Worm (Caenorhabditis elegans) whole organism, early embryonic: Measurements from ENCODE around the gene C06A1.6.
A peak's percentile ranks its signal among the peaks of the same experiment; 100 is the strongest.

ENCODE experiments used
- B0310.2 ChIP-seq: sonication (generic microtip); optimal IDR thresholded peaks from 2 replicates; lab custom pipeline; 2016; ENCODE audit warnings: mild to moderate bottlenecking, missing genetic modification characterization, missing compliant biosample characterization
- F13C5.2 ChIP-seq: sonication (generic microtip); optimal IDR thresholded peaks from 2 replicates; lab custom pipeline; 2017; ENCODE audit warnings: mild to moderate bottlenecking, missing genetic modification characterization, inconsistent platforms, missing compliant biosample characterization
- aly-1 ChIP-seq: sonication (generic microtip); optimal IDR thresholded peaks from 2 replicates; lab custom pipeline; 2016; ENCODE audit warnings: missing genetic modification characterization, missing compliant biosample characterization
- ama-1 ChIP-seq: fragments of 150-350 bp; optimal IDR thresholded peaks from 2 replicates; lab custom pipeline; 2014
- ceh-13 ChIP-seq: fragments of 200-800 bp; sonication (Bioruptor generic); optimal IDR thresholded peaks from 2 replicates; lab custom pipeline; 2018; ENCODE audit warnings: mild to moderate bottlenecking, missing genetic modification characterization, missing compliant biosample characterization
- ceh-36 ChIP-seq: sonication (generic microtip); optimal IDR thresholded peaks from 2 replicates; lab custom pipeline; 2016; ENCODE audit warnings: missing genetic modification characterization, inconsistent platforms, missing compliant biosample characterization
- ets-7 ChIP-seq: sonication (generic microtip); optimal IDR thresholded peaks from 2 replicates; lab custom pipeline; 2016; ENCODE audit warnings: missing genotype, missing genetic modification characterization, missing compliant biosample characterization
- flt-1 ChIP-seq: fragments of 200-800 bp; sonication (Bioruptor generic); IDR thresholded peaks from 2 replicates; pipeline ENCODE4 v1.3.6; 2022; ENCODE audit warnings: missing genetic modification characterization, missing compliant biosample characterization
- hmbx-1 ChIP-seq: sonication (generic microtip); optimal IDR thresholded peaks from 2 replicates; lab custom pipeline; 2016; ENCODE audit warnings: mild to moderate bottlenecking, missing genetic modification characterization, missing compliant biosample characterization
- hmg-4 ChIP-seq: fragments of 200-800 bp; sonication (Bioruptor generic); optimal IDR thresholded peaks from 2 replicates; lab custom pipeline; 2018; ENCODE audit warnings: mild to moderate bottlenecking, missing genetic modification characterization, missing compliant biosample characterization
- hnd-1 ChIP-seq: sonication (generic microtip); optimal IDR thresholded peaks from 2 replicates; lab custom pipeline; 2016; ENCODE audit warnings: missing genetic modification characterization, missing compliant biosample characterization
- pes-1 ChIP-seq: fragments of 200-800 bp; sonication (Bioruptor generic); IDR thresholded peaks from 2 replicates; pipeline ENCODE4 v1.3.6; 2022; ENCODE audit warnings: missing genetic modification reagents, missing genetic modification characterization, missing compliant biosample characterization
- scrt-1 ChIP-seq: fragments of 200-800 bp; sonication (Bioruptor generic); IDR thresholded peaks from 2 replicates; pipeline ENCODE4 v1.3.6; 2022; ENCODE audit warnings: missing genetic modification characterization, missing compliant biosample characterization
- sea-1 ChIP-seq: fragments of 200-800 bp; sonication (Bioruptor generic); conservative IDR thresholded peaks from 2 replicates; pipeline ENCODE4 v1.3.6; 2022; ENCODE audit warnings: missing genetic modification characterization, missing compliant biosample characterization
- tbx-11 ChIP-seq: fragments of 200-800 bp; sonication (Bioruptor generic); IDR thresholded peaks from 2 replicates; pipeline ENCODE4 v1.3.6; 2022; ENCODE audit warnings: missing genetic modification characterization, missing compliant biosample characterization
- tbx-37 ChIP-seq: fragments of 200-800 bp; sonication (Bioruptor generic); conservative IDR thresholded peaks from 2 replicates; pipeline ENCODE4 v1.3.6; 2022; ENCODE audit warnings: missing genetic modification reagents, missing genetic modification characterization, missing compliant biosample characterization
- tra-4 ChIP-seq: sonication (generic microtip); optimal IDR thresholded peaks from 2 replicates; lab custom pipeline; 2017; ENCODE audit warnings: missing genetic modification characterization, missing compliant biosample characterization

Gene C06A1.6

ce11 chrII:10546784-10547087 lies 17.7 kb downstream of the C06A1.6 start:
- TF ChIP-seq scrt-1 (GFP tag; lab: Robert Waterston, UW), result no peak

ce11 chrII:10545924-10546783 lies 18.3 kb downstream of the C06A1.6 start:
- TF ChIP-seq ceh-36 (no peak), hmbx-1 (no peak), hmg-4 (no peak), sea-1 (0 out of 2 replicates have a peak, but pooled peaks have one; percentile 47), F13C5.2 (tag; lab: Kevin White, UChicago) (no peak), pes-1 (GFP tag; lab: Robert Waterston, UW) (no peak), tbx-37 (GFP tag; lab: Robert Waterston, UW) (no peak)

ce11 chrII:10545213-10545612 lies 19.3 kb downstream of the C06A1.6 start:
- TF ChIP-seq ceh-36, result peak; percentile 34
- TF ChIP-seq sea-1, result no peak
- TF ChIP-seq hmbx-1, result no peak
- no peak for TF ChIP-seq hnd-1 (tag; lab: Kevin White, UChicago)
- no peak for TF ChIP-seq B0310.2 (tag; lab: Kevin White, UChicago)
- TF ChIP-seq ets-7 (tag; lab: Kevin White, UChicago), result no peak
- TF ChIP-seq flt-1 (GFP tag; lab: Robert Waterston, UW), result 0 out of 2 replicates have a peak, but pooled peaks have one; percentile 36
- no peak for TF ChIP-seq F13C5.2 (tag; lab: Kevin White, UChicago)
- no peak for TF ChIP-seq ama-1
- peak; percentile 73 for TF ChIP-seq pes-1 (GFP tag; lab: Robert Waterston, UW)
- TF ChIP-seq aly-1, result no peak
- TF ChIP-seq scrt-1 (GFP tag; lab: Robert Waterston, UW), result no peak
- TF ChIP-seq tbx-11 (GFP tag; lab: Robert Waterston, UW), result no peak
- TF ChIP-seq tra-4 (tag; lab: Kevin White, UChicago), result no peak
- TF ChIP-seq hmg-4, result no peak
- TF ChIP-seq ceh-13 (GFP tag; lab: Kevin White, UChicago), result peak; percentile 30
- no peak for TF ChIP-seq tbx-37 (GFP tag; lab: Robert Waterston, UW)

ce11 chrII:10544374-10544908 lies 20.0 kb downstream of the C06A1.6 start:
- TF ChIP-seq ceh-13 (GFP tag; lab: Kevin White, UChicago), result no peak
- TF ChIP-seq ama-1, result peak; percentile 22
- no peak for TF ChIP-seq sea-1

- TF ChIP-seq scrt-1 (GFP tag; lab: Robert Waterston, UW) (0 out of 2 replicates have a peak, but pooled peaks have one; percentile 35), sea-1 (no peak), tbx-11 (GFP tag; lab: Robert Waterston, UW) (no peak), hmg-4 (no peak), ama-1 (no peak), F13C5.2 (tag; lab: Kevin White, UChicago) (no peak)
These were observed 20.9 kb downstream of the C06A1.6 start for ce11 chrII:10543457-10544137.

ce11 chrII:10542654-10543456 lies 21.6 kb downstream of the C06A1.6 start:
- TF ChIP-seq flt-1 (GFP tag; lab: Robert Waterston, UW), result no peak
- TF ChIP-seq pes-1 (GFP tag; lab: Robert Waterston, UW), result 0 out of 2 replicates have a peak, but pooled peaks have one; percentile 7
- peak; percentile 74 for TF ChIP-seq ama-1
- no peak for TF ChIP-seq sea-1
- no peak for TF ChIP-seq scrt-1 (GFP tag; lab: Robert Waterston, UW)

- no peak; the same call in 1 of the 2 replicates for TF ChIP-seq flt-1 (GFP tag; lab: Robert Waterston, UW)
- TF ChIP-seq ceh-13 (GFP tag; lab: Kevin White, UChicago), result no peak
- peak; percentile 5; the same call in 1 of the 2 replicates for TF ChIP-seq tbx-37 (GFP tag; lab: Robert Waterston, UW)
- TF ChIP-seq hmg-4, result peak; percentile 2
- TF ChIP-seq ama-1, result peak; percentile 81
- TF ChIP-seq sea-1, result peak; percentile 81
- TF ChIP-seq aly-1, result no peak
- no peak for TF ChIP-seq hmbx-1
- TF ChIP-seq tra-4 (tag; lab: Kevin White, UChicago), result no peak
- no peak for TF ChIP-seq hnd-1 (tag; lab: Kevin White, UChicago)
- TF ChIP-seq ets-7 (tag; lab: Kevin White, UChicago), result no peak
- no peak for TF ChIP-seq ceh-36
- peak; percentile 47 for TF ChIP-seq F13C5.2 (tag; lab: Kevin White, UChicago)
- TF ChIP-seq tbx-11 (GFP tag; lab: Robert Waterston, UW), result no peak
- TF ChIP-seq pes-1 (GFP tag; lab: Robert Waterston, UW), result peak; percentile 71; the same call in 1 of the 2 replicates
- no peak for TF ChIP-seq scrt-1 (GFP tag; lab: Robert Waterston, UW)
- no peak for TF ChIP-seq B0310.2 (tag; lab: Kevin White, UChicago)
These were observed 22.5 kb downstream of the C06A1.6 start, which contains the start of gene pro-1 for ce11 chrII:10541923-10542486. Gene pro-1 (minus strand): TSS chrII:10541996.
